Fruit fly (Drosophila melanogaster): ENCODE measurements around the gene jvl.

The jvl gene

DNA sequence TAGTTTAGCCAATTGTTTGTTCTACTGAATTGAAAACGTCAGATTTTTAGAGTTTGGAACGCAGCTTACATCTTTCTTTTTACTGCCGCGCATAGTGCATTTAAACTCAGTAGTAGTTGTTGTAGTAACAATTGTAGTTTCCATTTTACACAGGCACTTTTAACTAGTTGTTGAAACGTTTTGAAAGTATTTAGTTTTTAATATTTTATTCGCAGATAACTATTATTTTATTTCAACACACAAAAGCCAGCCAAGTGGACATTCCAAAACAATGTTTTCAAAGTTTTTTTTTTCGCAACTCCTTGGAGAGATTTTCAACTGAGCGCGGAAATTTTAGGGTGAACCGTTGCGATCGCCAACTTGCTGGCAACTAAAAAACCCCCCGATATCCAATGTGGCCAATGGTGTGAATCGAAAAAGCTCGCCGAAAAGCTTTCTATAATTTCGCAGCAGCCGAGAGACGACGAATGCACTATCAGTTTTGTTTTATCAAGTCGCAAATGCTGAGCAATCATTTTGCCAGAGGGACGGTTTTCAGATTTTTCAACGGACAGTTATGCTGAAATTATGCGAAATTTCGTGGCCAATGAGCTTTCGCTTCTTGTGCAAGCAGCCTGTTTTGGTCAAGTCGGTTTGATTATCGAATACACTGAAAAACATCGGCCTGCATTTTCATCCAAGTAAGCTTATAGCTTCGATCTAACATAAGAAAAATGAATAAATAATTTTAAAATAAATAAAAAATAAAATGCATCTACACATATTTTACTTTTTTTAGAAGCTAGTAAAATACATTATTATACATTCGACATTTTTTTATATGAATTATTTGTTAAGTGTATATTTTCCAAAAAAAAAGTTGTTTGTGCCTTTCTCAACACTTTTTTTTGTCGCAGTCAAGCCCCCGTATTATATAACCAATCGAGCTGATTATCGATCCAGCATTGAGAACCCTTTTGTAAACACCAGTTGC lies 12.4 kb upstream of the jvl start (continued):
- TF ChIP-seq run (tag; optimal IDR thresholded peaks at IDR 0.05): peak; percentile 45
- TF ChIP-seq CG11695 (GFP tag; IDR thresholded peaks at IDR 0.05): 0 out of 3 replicates have a peak, but pooled peaks have one; percentile 41
- TF ChIP-seq Ptx1 (GFP tag; IDR thresholded peaks at IDR 0.05): peak; percentile 69
- no peak for TF ChIP-seq stwl (tag; optimal IDR thresholded peaks at IDR 0.05)
- TF ChIP-seq CG2678 (tag; optimal IDR thresholded peaks at IDR 0.05): peak; percentile 65
- TF ChIP-seq corto (GFP tag; optimal IDR thresholded peaks at IDR 0.05): peak; percentile 68
- TF ChIP-seq tna (GFP tag; IDR thresholded peaks at IDR 0.05; ENCODE audit: partially characterized antibody): 0 out of 2 replicates have a peak, but pooled peaks have one; percentile 29
- peak; percentile 59; the same call in 1 of the 2 replicates for TF ChIP-seq CG32532 (GFP tag; IDR thresholded peaks at IDR 0.05)
- TF ChIP-seq HmgZ (tag; optimal IDR thresholded peaks at IDR 0.05): no peak
- peak; percentile 19 for TF ChIP-seq CG4854 (GFP tag; optimal IDR thresholded peaks at IDR 0.05)
- TF ChIP-seq CG7556 (GFP tag; optimal IDR thresholded peaks at IDR 0.05): peak; percentile 28
- TF ChIP-seq nau (GFP tag; optimal IDR thresholded peaks at IDR 0.05): peak; percentile 15
- TF ChIP-seq CG9437 (GFP tag; optimal IDR thresholded peaks at IDR 0.05): peak; percentile 30
- peak; percentile 61 for TF ChIP-seq row (GFP tag; IDR thresholded peaks at IDR 0.05)
- peak; percentile 70 for TF ChIP-seq Ada2b (GFP tag; IDR thresholded peaks at IDR 0.05)
- TF ChIP-seq Hr51 (GFP tag; optimal IDR thresholded peaks at IDR 0.05): peak in 1 of 2 experiments; percentile 92
- TF ChIP-seq Asciz (GFP tag; optimal IDR thresholded peaks at IDR 0.05): peak; percentile 41
- TF ChIP-seq Drgx (GFP tag; IDR thresholded peaks at IDR 0.05): peak; percentile 74
- TF ChIP-seq lilli (GFP tag; optimal IDR thresholded peaks at IDR 0.05): peak; percentile 26
- peak; percentile 28 for TF ChIP-seq CG1602 (GFP tag; optimal IDR thresholded peaks at IDR 0.05)
- TF ChIP-seq NfI (GFP tag; optimal IDR thresholded peaks at IDR 0.05): no peak
- peak; percentile 79 for TF ChIP-seq CG17361 (GFP tag; IDR thresholded peaks at IDR 0.05)
- TF ChIP-seq Oli (tag; optimal IDR thresholded peaks at IDR 0.05): peak; percentile 67
- peak; percentile 71 for TF ChIP-seq sens (GFP tag)
- no peak for TF ChIP-seq sob (GFP tag; IDR thresholded peaks at IDR 0.05)
- no peak for TF ChIP-seq caup (GFP tag; optimal IDR thresholded peaks at IDR 0.05; ENCODE audit: severe bottlenecking)
- TF ChIP-seq CG18476 (GFP tag; optimal IDR thresholded peaks at IDR 0.05): peak; percentile 38
- TF ChIP-seq gfzf (GFP tag; optimal IDR thresholded peaks at IDR 0.05): peak; percentile 21
- TF ChIP-seq CG3163 (GFP tag; optimal IDR thresholded peaks at IDR 0.05): peak; percentile 16
- no peak for TF ChIP-seq Dref (GFP tag; IDR thresholded peaks at IDR 0.05)
- TF ChIP-seq CG6765 (GFP tag; optimal IDR thresholded peaks at IDR 0.05): peak; percentile 45
- TF ChIP-seq CG13775 (GFP tag; optimal IDR thresholded peaks at IDR 0.05): peak; percentile 26
- no peak for TF ChIP-seq CG12155 (GFP tag; optimal IDR thresholded peaks at IDR 0.05)
- no peak for TF ChIP-seq ac (GFP tag; optimal IDR thresholded peaks at IDR 0.05)
- no peak for TF ChIP-seq usp (GFP tag; optimal IDR thresholded peaks at IDR 0.05)
- peak; percentile 82 for TF ChIP-seq CG31441 (GFP tag; IDR thresholded peaks at IDR 0.05)
- peak; percentile 57 for TF ChIP-seq CG12659 (GFP tag; optimal IDR thresholded peaks at IDR 0.05)
- no peak for TF ChIP-seq Deaf1 (tag; optimal IDR thresholded peaks at IDR 0.05)
- no peak for TF ChIP-seq Scr (GFP tag; IDR thresholded peaks at IDR 0.05; ENCODE audit: partially characterized antibody)
- no peak for TF ChIP-seq klu (GFP tag; IDR thresholded peaks at IDR 0.05)
- TF ChIP-seq lov (optimal IDR thresholded peaks at IDR 0.05): no peak
- TF ChIP-seq lov (GFP tag; IDR thresholded peaks at IDR 0.05): no peak
- no peak for TF ChIP-seq CG6175 (GFP tag; IDR thresholded peaks at IDR 0.05)

All from whole organism, embryonic.